Worm (Caenorhabditis elegans) whole organism, early embryonic: ENCODE measurements around the gene npr-22.
A peak's percentile ranks its signal among the peaks of the same experiment; 100 is the strongest.

Source experiments
- B0310.2 ChIP-seq: sonication (generic microtip); optimal IDR thresholded peaks from 2 replicates; lab custom pipeline; 2016; ENCODE audit warnings: mild to moderate bottlenecking, missing genetic modification characterization, missing compliant biosample characterization
- F13C5.2 ChIP-seq: sonication (generic microtip); optimal IDR thresholded peaks from 2 replicates; lab custom pipeline; 2017; ENCODE audit warnings: mild to moderate bottlenecking, missing genetic modification characterization, inconsistent platforms, missing compliant biosample characterization
- ama-1 ChIP-seq: fragments of 150-350 bp; optimal IDR thresholded peaks from 2 replicates; lab custom pipeline; 2014
- hmg-4 ChIP-seq: fragments of 200-800 bp; sonication (Bioruptor generic); optimal IDR thresholded peaks from 2 replicates; lab custom pipeline; 2018; ENCODE audit warnings: mild to moderate bottlenecking, missing genetic modification characterization, missing compliant biosample characterization
- pes-1 ChIP-seq: fragments of 200-800 bp; sonication (Bioruptor generic); IDR thresholded peaks from 2 replicates; pipeline ENCODE4 v1.3.6; 2022; ENCODE audit warnings: missing genetic modification reagents, missing genetic modification characterization, missing compliant biosample characterization
- tbx-11 ChIP-seq: fragments of 200-800 bp; sonication (Bioruptor generic); IDR thresholded peaks from 2 replicates; pipeline ENCODE4 v1.3.6; 2022; ENCODE audit warnings: missing genetic modification characterization, missing compliant biosample characterization
- tra-4 ChIP-seq: sonication (generic microtip); optimal IDR thresholded peaks from 2 replicates; lab custom pipeline; 2017; ENCODE audit warnings: missing genetic modification characterization, missing compliant biosample characterization

DNA sequence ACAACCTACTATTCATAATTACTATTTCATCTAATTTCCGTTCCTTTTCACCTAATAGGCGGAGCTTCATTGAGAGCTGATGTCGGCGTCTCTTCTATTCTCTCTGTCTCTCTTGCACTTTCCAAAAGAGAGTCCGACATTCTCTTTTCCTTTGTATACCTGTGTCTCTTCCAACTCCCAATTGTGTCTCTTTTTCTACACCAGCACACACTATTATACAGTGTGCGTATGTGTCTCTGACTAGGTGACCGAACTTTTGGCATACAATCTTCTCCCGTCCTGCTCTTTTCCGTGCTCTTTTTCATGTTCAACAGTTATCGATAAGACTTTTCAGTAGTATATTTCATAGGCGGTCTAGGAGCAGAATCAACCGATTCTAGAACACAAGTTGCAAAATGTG, 19.0 kb upstream of the npr-22 start:
- TF ChIP-seq tbx-11 (no peak), F13C5.2 (tag; lab: Kevin White, UChicago) (peak; percentile 19), B0310.2 (tag; lab: Kevin White, UChicago) (no peak), pes-1 (no peak), ama-1 (no peak), tra-4 (no peak), hmg-4 (GFP tag; lab: Kevin White, UChicago) (no peak)
